Worm (Caenorhabditis elegans): ENCODE measurements around the gene stt-3.

The stt-3 gene

DNA sequence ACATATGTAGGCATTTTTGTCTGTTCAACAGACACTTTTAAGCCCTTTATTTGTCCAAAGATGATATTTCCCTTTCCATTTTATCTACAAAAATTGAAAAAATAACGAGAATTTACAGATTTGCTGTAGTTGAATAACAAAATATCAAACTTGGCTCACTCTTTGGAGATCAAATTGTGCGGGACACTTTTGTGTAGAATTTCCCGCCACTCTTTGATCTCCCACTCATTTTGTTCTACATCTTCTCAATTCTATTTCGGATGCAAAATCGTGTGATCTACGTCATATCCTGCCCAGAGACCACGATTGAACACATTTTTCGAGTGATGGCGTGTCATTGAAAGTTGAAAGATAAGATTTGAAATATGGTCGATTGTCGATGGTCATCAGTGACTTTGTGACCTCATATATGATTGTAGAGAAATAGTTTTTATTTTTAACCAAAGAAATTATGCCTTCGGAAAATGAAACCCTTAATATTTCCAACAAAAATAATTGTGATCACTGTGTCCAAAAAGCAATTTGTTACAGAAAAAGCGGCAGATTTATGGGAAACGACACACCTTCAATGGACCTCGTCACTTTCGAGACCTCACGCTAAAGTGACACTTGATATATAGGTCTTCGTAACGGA, 31.5 kb upstream of the stt-3 start, which contains the start of gene hot-4:
hot-4 (plus strand) TSS at position 584 of the 634 bp plus-strand sequence.
- TF ChIP-seq hlh-1 (tag; optimal IDR thresholded peaks at IDR 0.05) (no peak), ham-2 (GFP tag; optimal IDR thresholded peaks at IDR 0.05) (no peak), ztf-11 (tag; optimal IDR thresholded peaks at IDR 0.05) (no peak), sptf-1 (tag; optimal IDR thresholded peaks at IDR 0.05) (no peak), mep-1 (tag; optimal IDR thresholded peaks at IDR 0.05) (no peak), pha-4 (tag; optimal IDR thresholded peaks at IDR 0.05) (no peak), ces-1 (GFP tag; optimal IDR thresholded peaks at IDR 0.05) (no peak), lin-32 (GFP tag; optimal IDR thresholded peaks at IDR 0.05) (no peak), unc-62 (GFP tag; optimal IDR thresholded peaks at IDR 0.05) (no peak), M03D4.4 (tag; optimal IDR thresholded peaks at IDR 0.05) (no peak), nhr-237 (tag; optimal IDR thresholded peaks at IDR 0.05) (no peak), unc-120 (tag; optimal IDR thresholded peaks at IDR 0.05; ENCODE audit: poor library complexity, severe bottlenecking) (no peak)

DNA sequence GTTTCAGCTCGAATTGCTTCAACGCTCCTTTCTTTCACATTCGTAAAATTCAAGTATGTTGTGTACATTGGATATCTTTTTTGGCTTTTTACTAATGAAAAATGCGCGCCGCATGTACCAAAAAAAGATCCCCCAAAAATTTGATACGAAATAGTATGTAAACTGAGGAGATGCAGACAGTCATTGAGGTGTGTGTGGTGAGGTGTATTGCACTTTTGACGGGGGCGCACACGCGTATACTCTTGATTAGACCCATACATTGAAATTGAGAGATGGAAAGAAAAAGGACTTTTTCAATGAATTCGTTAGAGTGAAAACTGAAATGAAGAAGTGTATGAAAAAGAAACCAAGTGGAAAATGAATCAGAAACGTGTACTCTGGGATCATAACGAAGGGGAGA, 27.0 kb upstream of the stt-3 start:
- no peak for TF ChIP-seq hlh-1 (tag; optimal IDR thresholded peaks at IDR 0.05)
- no peak for TF ChIP-seq drap-1 (GFP tag; optimal IDR thresholded peaks at IDR 0.05)
- TF ChIP-seq ceh-83 (GFP tag; optimal IDR thresholded peaks at IDR 0.05), result no peak
- TF ChIP-seq mls-2 (tag; optimal IDR thresholded peaks at IDR 0.05), result no peak
- TF ChIP-seq blmp-1 (tag; optimal IDR thresholded peaks at IDR 0.05), result no peak
- no peak for TF ChIP-seq lin-32 (GFP tag; optimal IDR thresholded peaks at IDR 0.05)
- TF ChIP-seq ztf-11 (tag; optimal IDR thresholded peaks at IDR 0.05), result no peak
- no peak for TF ChIP-seq zip-8 (tag; optimal IDR thresholded peaks at IDR 0.05)

DNA sequence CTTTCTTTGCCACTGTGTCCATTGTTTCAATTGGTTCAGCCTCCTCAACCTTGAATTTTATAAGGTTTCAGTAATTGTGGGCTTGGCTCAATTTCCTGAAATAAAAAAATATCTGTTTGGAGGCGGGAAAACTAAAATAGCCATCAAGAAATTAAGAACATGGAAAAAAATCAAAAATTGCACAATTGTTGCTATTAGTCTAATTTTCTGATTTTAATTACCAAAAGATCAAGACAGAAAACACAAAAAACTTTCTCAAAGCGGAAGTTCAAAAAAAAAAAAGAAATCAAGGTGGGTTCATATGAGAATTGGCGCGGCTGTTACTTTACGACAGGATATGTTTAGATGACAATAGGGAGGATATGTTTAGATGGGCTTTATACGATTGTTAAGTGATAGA, 17.6 kb upstream of the stt-3 start, which contains the start of gene esyt-2:
esyt-2 (minus strand) TSS at position 101 of the 400 bp plus-strand sequence.
- no peak for TF ChIP-seq ceh-83 (GFP tag; optimal IDR thresholded peaks at IDR 0.05)
- TF ChIP-seq ztf-11 (tag; optimal IDR thresholded peaks at IDR 0.05), result no peak
- no peak for TF ChIP-seq M03D4.4 (tag; optimal IDR thresholded peaks at IDR 0.05)
- TF ChIP-seq nhr-28 (tag; optimal IDR thresholded peaks at IDR 0.05), result no peak
- no peak for TF ChIP-seq elt-1 (tag; optimal IDR thresholded peaks at IDR 0.05; ENCODE audit: borderline replicate concordance, insufficient read depth)
- TF ChIP-seq unc-39 (tag; optimal IDR thresholded peaks at IDR 0.05), result no peak
- no peak for TF ChIP-seq nhr-76 (tag; optimal IDR thresholded peaks at IDR 0.05)
- TF ChIP-seq nhr-12 (tag; optimal IDR thresholded peaks at IDR 0.05), result no peak
- no peak for TF ChIP-seq nhr-237 (tag; optimal IDR thresholded peaks at IDR 0.05)
- TF ChIP-seq drap-1 (GFP tag; optimal IDR thresholded peaks at IDR 0.05), result no peak
- TF ChIP-seq pha-4 (tag; optimal IDR thresholded peaks at IDR 0.05), result no peak
- TF ChIP-seq lin-13 (tag; optimal IDR thresholded peaks at IDR 0.05), result no peak
- no peak for TF ChIP-seq elt-3 (tag; optimal IDR thresholded peaks at IDR 0.05)
- no peak for TF ChIP-seq sptf-1 (tag; optimal IDR thresholded peaks at IDR 0.05)
- TF ChIP-seq nhr-2 (tag; optimal IDR thresholded peaks at IDR 0.05), result no peak
- TF ChIP-seq ces-1 (GFP tag; optimal IDR thresholded peaks at IDR 0.05), result no peak
- TF ChIP-seq blmp-1 (tag; optimal IDR thresholded peaks at IDR 0.05), result no peak
- TF ChIP-seq lin-32 (GFP tag; optimal IDR thresholded peaks at IDR 0.05), result no peak
- TF ChIP-seq bed-3 (GFP tag; optimal IDR thresholded peaks at IDR 0.05), result no peak
- TF ChIP-seq ham-2 (GFP tag; optimal IDR thresholded peaks at IDR 0.05), result no peak

DNA sequence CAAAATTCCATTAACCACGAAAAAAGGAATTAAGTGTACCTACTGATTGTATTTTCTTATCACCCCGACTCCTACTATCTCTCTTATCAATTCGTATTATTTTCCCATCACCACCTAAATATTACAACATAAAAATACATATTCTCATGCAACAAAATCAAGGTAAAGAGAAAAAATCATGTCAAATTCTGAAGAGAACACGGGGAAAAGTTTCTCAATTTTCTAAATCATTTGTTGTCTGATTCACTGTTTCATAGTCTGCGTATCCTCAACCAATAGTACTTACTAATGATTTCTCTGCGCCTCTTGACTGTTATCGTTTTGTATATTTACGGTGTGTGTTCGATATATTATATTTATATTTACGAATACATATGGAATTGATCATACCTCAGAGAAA, 16.6 kb upstream of the stt-3 start:
- TF ChIP-seq nhr-237 (tag; optimal IDR thresholded peaks at IDR 0.05) (no peak), blmp-1 (tag; optimal IDR thresholded peaks at IDR 0.05) (no peak), elt-1 (tag; optimal IDR thresholded peaks at IDR 0.05; ENCODE audit: borderline replicate concordance, insufficient read depth) (no peak), elt-3 (tag; optimal IDR thresholded peaks at IDR 0.05) (peak; percentile 60), ztf-11 (tag; optimal IDR thresholded peaks at IDR 0.05) (no peak), bed-3 (GFP tag; optimal IDR thresholded peaks at IDR 0.05) (no peak)

DNA sequence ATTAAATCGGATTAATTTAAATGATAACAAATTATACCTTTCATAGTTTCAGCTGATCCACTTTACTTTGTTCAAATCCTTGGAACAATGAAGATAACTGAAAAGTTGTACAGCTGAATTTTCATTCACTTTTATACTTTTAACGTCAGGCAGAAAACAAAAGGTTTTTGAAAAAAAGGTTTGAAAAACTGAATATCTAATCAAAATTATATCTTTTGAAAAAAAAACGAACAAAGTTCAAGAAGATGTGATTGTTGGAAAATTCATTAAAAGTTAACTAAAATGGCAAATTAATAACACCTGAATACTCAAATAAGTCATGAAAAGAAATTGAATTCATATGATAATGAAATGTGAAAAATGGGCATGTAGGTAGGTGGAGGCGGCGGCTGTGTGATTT, 11.8 kb upstream of the stt-3 start, which contains the start of gene T12A2.21:
T12A2.21 (minus strand) TSS at position 101 of the 400 bp plus-strand sequence.
- no peak for TF ChIP-seq mls-2 (tag; optimal IDR thresholded peaks at IDR 0.05)
- TF ChIP-seq ceh-43 (GFP tag; optimal IDR thresholded peaks at IDR 0.05), result no peak
- no peak for TF ChIP-seq cnd-1 (tag; optimal IDR thresholded peaks at IDR 0.05)
- TF ChIP-seq zip-8 (tag; optimal IDR thresholded peaks at IDR 0.05), result no peak
- TF ChIP-seq nhr-76 (tag; optimal IDR thresholded peaks at IDR 0.05), result no peak
- no peak for TF ChIP-seq mep-1 (tag; optimal IDR thresholded peaks at IDR 0.05)
- no peak for TF ChIP-seq lin-32 (GFP tag; optimal IDR thresholded peaks at IDR 0.05)
- no peak for TF ChIP-seq ceh-83 (GFP tag; optimal IDR thresholded peaks at IDR 0.05)
- no peak for TF ChIP-seq snpc-4 (tag; optimal IDR thresholded peaks at IDR 0.05)
- no peak for TF ChIP-seq unc-62 (GFP tag; optimal IDR thresholded peaks at IDR 0.05)
- no peak for TF ChIP-seq hlh-1 (tag; optimal IDR thresholded peaks at IDR 0.05)
- no peak for TF ChIP-seq elt-3 (tag; optimal IDR thresholded peaks at IDR 0.05)
- TF ChIP-seq elt-1 (tag; optimal IDR thresholded peaks at IDR 0.05; ENCODE audit: borderline replicate concordance, insufficient read depth), result no peak
